Fruit fly (Drosophila melanogaster) whole organism, embryonic: Measurements from ENCODE around the gene timeout.
A peak's percentile ranks its signal among the peaks of the same experiment; 100 is the strongest.

ENCODE experiments used
- Atf6 ChIP-seq: fragments of 200-800 bp; sonication (Bioruptor generic); IDR thresholded peaks from 2 replicates; pipeline ENCODE4 v1.3.6; 2022; ENCODE audit warnings: missing biosample characterization, missing genetic modification characterization
- CG11695 ChIP-seq: fragments of 200-800 bp; sonication (Bioruptor generic); IDR thresholded peaks from 3 replicates; pipeline ENCODE4 v1.3.6; 2022; ENCODE audit warnings: missing biosample characterization, missing genetic modification characterization
- CG1233 ChIP-seq: fragments of 200-800 bp; sonication (Bioruptor generic); optimal IDR thresholded peaks from 4 replicates; lab custom pipeline; 2018; ENCODE audit warnings: missing biosample characterization, mild to moderate bottlenecking, missing genetic modification characterization
- CG13775 ChIP-seq: fragments of 200-800 bp; sonication (Bioruptor generic); optimal IDR thresholded peaks from 3 replicates; lab custom pipeline; 2017; ENCODE audit warnings: missing biosample characterization, mild to moderate bottlenecking, missing genetic modification characterization
- CG14441 ChIP-seq: fragments of 200-800 bp; sonication (Bioruptor generic); IDR thresholded peaks from 2 replicates; pipeline ENCODE4 v1.3.6; 2022; ENCODE audit warnings: missing biosample characterization, missing genetic modification characterization
- CG17186 ChIP-seq: fragments of 200-800 bp; sonication (Bioruptor generic); optimal IDR thresholded peaks from 3 replicates; lab custom pipeline; 2017; ENCODE audit warnings: missing biosample characterization, missing genetic modification reagents, missing genetic modification characterization
- CG18011 ChIP-seq: fragments of 200-800 bp; sonication (Bioruptor generic); optimal IDR thresholded peaks from 2 replicates; lab custom pipeline; 2017; ENCODE audit warnings: missing biosample characterization, missing genetic modification characterization, mild to moderate bottlenecking, moderate library complexity, missing genotype
- CG3065 ChIP-seq: fragments of 200-800 bp; sonication (Bioruptor generic); optimal IDR thresholded peaks from 2 replicates; lab custom pipeline; 2016; ENCODE audit warnings: missing biosample characterization, missing genetic modification characterization
- CG3163 ChIP-seq: fragments of 200-800 bp; sonication (Bioruptor generic); optimal IDR thresholded peaks from 3 replicates; lab custom pipeline; 2016; ENCODE audit warnings: missing biosample characterization, missing genetic modification characterization
- CG3838 ChIP-seq: fragments of 200-800 bp; sonication (Bioruptor generic); optimal IDR thresholded peaks from 3 replicates; lab custom pipeline; 2016; ENCODE audit warnings: missing biosample characterization, missing genetic modification characterization
- CG3847 ChIP-seq: fragments of 200-800 bp; sonication (Bioruptor generic); IDR thresholded peaks from 2 replicates; pipeline ENCODE4 v1.3.6; 2022; ENCODE audit warnings: missing biosample characterization, missing genetic modification characterization
- CG3995 ChIP-seq: fragments of 200-800 bp; sonication (Bioruptor generic); optimal IDR thresholded peaks from 3 replicates; lab custom pipeline; 2016; ENCODE audit warnings: missing biosample characterization, missing genetic modification characterization
- CG42726 ChIP-seq: fragments of 200-800 bp; sonication (Bioruptor generic); IDR thresholded peaks from 2 replicates; pipeline ENCODE4 v1.3.6; 2022; ENCODE audit warnings: missing biosample characterization, missing genetic modification characterization; ENCODE audit not compliant: partially characterized antibody
- CG4707 ChIP-seq: fragments of 200-800 bp; sonication (Bioruptor generic); optimal IDR thresholded peaks from 2 replicates; lab custom pipeline; 2018; ENCODE audit warnings: missing biosample characterization, mild to moderate bottlenecking, missing genetic modification characterization, moderate library complexity
- CG5245 ChIP-seq: fragments of 200-800 bp; sonication (Bioruptor generic); optimal IDR thresholded peaks from 3 replicates; lab custom pipeline; 2016; ENCODE audit warnings: missing biosample characterization, missing genetic modification characterization
- CG6854 ChIP-seq: fragments of 200-800 bp; sonication (Bioruptor generic); optimal IDR thresholded peaks from 3 replicates; lab custom pipeline; 2017; ENCODE audit warnings: missing biosample characterization, mild to moderate bottlenecking, missing genetic modification characterization
- CG7745 ChIP-seq: fragments of 200-800 bp; sonication (Bioruptor generic); optimal IDR thresholded peaks from 2 replicates; lab custom pipeline; 2018; ENCODE audit warnings: missing biosample characterization, mild to moderate bottlenecking, missing genetic modification characterization, moderate library complexity
- Chrac-16 ChIP-seq: fragments of 200-800 bp; sonication (Bioruptor generic); optimal IDR thresholded peaks from 3 replicates; lab custom pipeline; 2016; ENCODE audit warnings: missing biosample characterization, missing genetic modification characterization
- D ChIP-seq, 2 experiments: fragments of 200-800 bp in 1 of 2; fragments of >200 bp in 1 of 2; sonication (Bioruptor generic) in 1 of 2; optimal IDR thresholded peaks; 2 replicates in 1 of 2; 3 replicates in 1 of 2; lab custom pipeline; 2017; ENCODE audit warnings: mild to moderate bottlenecking in 1 of 2, missing biosample characterization in 1 of 2, missing genetic modification characterization in 1 of 2, missing genetic modification reagents in 1 of 2
- Deaf1 ChIP-seq: fragments of 200-800 bp; optimal IDR thresholded peaks from 3 replicates; lab custom pipeline; 2019; ENCODE audit warnings: missing biosample characterization, mild to moderate bottlenecking, missing genetic modification characterization, moderate library complexity
- E2f1 ChIP-seq: fragments of 200-800 bp; sonication (Bioruptor generic); IDR thresholded peaks from 2 replicates; pipeline ENCODE4 v1.3.6; 2022; ENCODE audit warnings: missing biosample characterization, missing genetic modification characterization
- Ets65A ChIP-seq: fragments of 200-800 bp; sonication (Bioruptor generic); peaks from one replicate; lab custom pipeline; 2016; ENCODE audit warnings: missing biosample characterization, missing genetic modification characterization
- Hmx ChIP-seq: fragments of 200-800 bp; sonication (Bioruptor generic); optimal IDR thresholded peaks from 2 replicates; lab custom pipeline; 2016; ENCODE audit warnings: missing biosample characterization, missing genetic modification characterization
- Jarid2 ChIP-seq: fragments of 200-800 bp; sonication (Bioruptor generic); optimal IDR thresholded peaks from 3 replicates; lab custom pipeline; 2017; ENCODE audit warnings: mild to moderate bottlenecking, missing biosample characterization, missing genetic modification reagents, missing genetic modification characterization
- MTF-1 ChIP-seq: fragments of 200-800 bp; sonication (Bioruptor generic); optimal IDR thresholded peaks from 2 replicates; lab custom pipeline; 2018; ENCODE audit warnings: missing biosample characterization, mild to moderate bottlenecking, missing genetic modification characterization, borderline replicate concordance
- Max ChIP-seq: fragments of 200-800 bp; sonication (Bioruptor generic); optimal IDR thresholded peaks from 2 replicates; lab custom pipeline; 2016; ENCODE audit warnings: missing biosample characterization, mild to moderate bottlenecking, missing genetic modification characterization
- Optix ChIP-seq: fragments of 200-800 bp; sonication (Bioruptor generic); IDR thresholded peaks from 3 replicates; pipeline ENCODE4 v1.3.6; 2022; ENCODE audit warnings: missing biosample characterization, missing genetic modification characterization
- Pdp1 ChIP-seq, 2 experiments: fragments of 200-800 bp; sonication (Bioruptor generic); optimal IDR thresholded peaks; 3 replicates each; lab custom pipeline; 2016; ENCODE audit warnings: missing biosample characterization in 2 of 2, missing genetic modification characterization in 2 of 2, mild to moderate bottlenecking in 1 of 2, moderate library complexity in 1 of 2
- Ravus ChIP-seq: fragments of 200-800 bp; sonication (Bioruptor generic); IDR thresholded peaks from 2 replicates; pipeline ENCODE4 v1.3.6; 2022; ENCODE audit warnings: missing biosample characterization, missing genetic modification characterization
- Spps ChIP-seq: fragments of 200-800 bp; sonication (Bioruptor generic); optimal IDR thresholded peaks from 2 replicates; lab custom pipeline; 2018; ENCODE audit warnings: missing biosample characterization, mild to moderate bottlenecking, missing genetic modification characterization
- abd-A ChIP-seq: fragments of 200-800 bp; sonication (Bioruptor generic); optimal IDR thresholded peaks from 3 replicates; lab custom pipeline; 2019; ENCODE audit warnings: missing biosample characterization, mild to moderate bottlenecking, missing genetic modification characterization, moderate library complexity
- amos ChIP-seq: fragments of 200-800 bp; sonication (Bioruptor generic); IDR thresholded peaks from 2 replicates; pipeline ENCODE4 v1.3.6; 2022; ENCODE audit warnings: missing biosample characterization, missing genetic modification characterization; ENCODE audit not compliant: partially characterized antibody
- aop ChIP-seq: fragments of 200-800 bp; sonication (Bioruptor generic); IDR thresholded peaks from 2 replicates; pipeline ENCODE4 v1.3.6; 2022; ENCODE audit warnings: missing biosample characterization, missing genetic modification characterization
- az2 ChIP-seq: fragments of 200-800 bp; sonication (Bioruptor generic); optimal IDR thresholded peaks from 3 replicates; lab custom pipeline; 2016; ENCODE audit warnings: missing biosample characterization, missing genetic modification characterization
- bbx ChIP-seq: fragments of 200-800 bp; sonication (Bioruptor generic); IDR thresholded peaks from 2 replicates; pipeline ENCODE4 v1.3.6; 2022; ENCODE audit warnings: missing biosample characterization, missing genetic modification characterization; ENCODE audit not compliant: partially characterized antibody
- cad ChIP-seq: fragments of >200 bp; optimal IDR thresholded peaks from 2 replicates; lab custom pipeline; 2017; ENCODE audit warnings: missing biosample characterization, missing genetic modification characterization
- caup ChIP-seq: fragments of 200-800 bp; sonication (Bioruptor generic); optimal IDR thresholded peaks from 3 replicates; lab custom pipeline; 2017; ENCODE audit warnings: missing biosample characterization, mild to moderate bottlenecking, missing genetic modification characterization, moderate library complexity; ENCODE audit not compliant: severe bottlenecking
- chinmo ChIP-seq: fragments of 200-800 bp; sonication (Bioruptor generic); IDR thresholded peaks from 4 replicates; pipeline ENCODE4 v1.3.6; 2022; ENCODE audit warnings: missing biosample characterization, missing genetic modification characterization; ENCODE audit not compliant: partially characterized antibody
- croc ChIP-seq: fragments of 200-800 bp; sonication (Bioruptor generic); conservative IDR thresholded peaks from 3 replicates; pipeline ENCODE4 v1.3.6; 2022; ENCODE audit warnings: missing biosample characterization, missing genetic modification characterization
- dmrt11E ChIP-seq: fragments of 200-800 bp; sonication (Bioruptor generic); optimal IDR thresholded peaks from 3 replicates; lab custom pipeline; 2018; ENCODE audit warnings: missing biosample characterization, mild to moderate bottlenecking, missing genetic modification characterization, moderate library complexity
- eve ChIP-seq, 2 experiments: fragments of >200 bp; optimal IDR thresholded peaks; 2 replicates each; lab custom pipeline; 2017; ENCODE audit warnings: missing biosample characterization in 2 of 2, missing genetic modification characterization in 2 of 2
- ewg ChIP-seq: fragments of 200-800 bp; sonication (Bioruptor generic); optimal IDR thresholded peaks from 3 replicates; lab custom pipeline; 2017; ENCODE audit warnings: mild to moderate bottlenecking, missing biosample characterization, missing genetic modification reagents, missing genetic modification characterization
- lab ChIP-seq: fragments of 200-800 bp; sonication (Bioruptor generic); optimal IDR thresholded peaks from 3 replicates; lab custom pipeline; 2017; ENCODE audit warnings: missing biosample characterization, missing genetic modification characterization, mild to moderate bottlenecking, moderate library complexity, missing genetic modification reagents
- onecut ChIP-seq: fragments of 200-800 bp; sonication (Bioruptor generic); IDR thresholded peaks from 2 replicates; pipeline ENCODE4 v1.3.6; 2022; ENCODE audit warnings: missing biosample characterization, missing genetic modification characterization
- peb ChIP-seq: fragments of 200-800 bp; sonication (Bioruptor generic); IDR thresholded peaks from 2 replicates; pipeline ENCODE4 v1.3.6; 2022; ENCODE audit warnings: missing biosample characterization, missing genetic modification characterization
- rib ChIP-seq: fragments of 200-800 bp; sonication (Bioruptor generic); IDR thresholded peaks from 2 replicates; pipeline ENCODE4 v1.3.6; 2022; ENCODE audit warnings: missing biosample characterization, missing genetic modification characterization
- scrt ChIP-seq: fragments of 200-800 bp; sonication (Bioruptor generic); optimal IDR thresholded peaks from 2 replicates; lab custom pipeline; 2018; ENCODE audit warnings: missing biosample characterization, mild to moderate bottlenecking, missing genetic modification characterization, moderate library complexity
- sens ChIP-seq: fragments of 200-800 bp; sonication (Bioruptor generic); peaks from one replicate; lab custom pipeline; 2016; ENCODE audit warnings: missing biosample characterization, missing genetic modification characterization
- tll ChIP-seq, 2 experiments: fragments of 200-800 bp in 1 of 2; fragments of >200 bp in 1 of 2; sonication (Bioruptor generic) in 1 of 2; optimal IDR thresholded peaks; 2 replicates each; lab custom pipeline; 2017 to 2019; ENCODE audit warnings: missing biosample characterization in 2 of 2, missing genetic modification characterization in 2 of 2, mild to moderate bottlenecking in 1 of 2, moderate library complexity in 1 of 2
- unc-4 ChIP-seq: fragments of 200-800 bp; sonication (Bioruptor generic); IDR thresholded peaks from 2 replicates; pipeline ENCODE4 v1.3.6; 2022; ENCODE audit warnings: missing biosample characterization, missing genetic modification characterization; ENCODE audit not compliant: partially characterized antibody

Gene timeout

DNA sequence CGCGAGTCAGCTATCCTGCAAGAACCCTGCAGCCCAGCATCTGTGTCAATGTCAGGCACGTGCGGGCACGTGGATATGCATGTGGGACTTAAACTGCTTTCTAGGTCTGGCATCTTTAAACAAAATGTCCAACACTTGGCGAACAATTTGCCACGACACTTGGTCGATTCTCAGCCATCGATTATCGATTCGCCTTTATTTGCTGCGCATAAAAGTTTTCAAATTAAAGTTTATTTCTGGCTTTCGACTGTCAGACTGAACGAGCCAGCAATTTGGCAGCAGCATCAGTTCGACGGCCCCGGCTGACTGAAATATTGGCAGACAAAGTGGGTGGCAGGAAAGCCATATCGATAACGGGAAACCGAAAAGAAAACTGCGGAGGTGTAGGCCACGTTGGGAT is 49.7 kb downstream of the timeout start:
- TF ChIP-seq D (optimal IDR thresholded peaks at IDR 0.05; lab: Kevin White, UChicago) = no peak
- TF ChIP-seq D (GFP tag; optimal IDR thresholded peaks at IDR 0.05; lab: Kevin White, UChicago) = no peak
- peak; percentile 56 for TF ChIP-seq onecut (GFP tag; lab: Robert Waterston, UW)
- peak; percentile 61 for TF ChIP-seq Ets65A (GFP tag; lab: Kevin White, UChicago)
- no peak for TF ChIP-seq CG4707 (GFP tag; lab: Kevin White, UChicago)

DNA sequence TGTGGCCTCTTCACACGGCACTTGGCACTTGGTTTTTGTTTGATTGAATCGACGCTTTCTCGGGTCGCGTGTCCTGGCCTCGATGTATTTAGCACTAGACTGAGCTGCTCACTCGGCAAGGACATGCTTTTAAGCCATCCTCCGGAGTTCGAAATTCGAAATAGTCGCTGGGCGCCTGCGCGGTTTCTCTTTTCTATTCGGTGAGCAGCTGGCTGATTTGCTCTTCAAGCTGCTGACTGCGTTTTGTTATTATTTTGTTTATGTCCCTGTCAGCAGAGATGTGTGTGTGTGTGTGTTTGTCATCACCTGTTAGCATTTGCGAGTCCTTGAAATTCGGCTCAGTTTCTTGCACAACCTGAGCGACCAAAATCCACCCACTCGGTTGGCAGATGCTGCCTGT is 67.1 kb downstream of the timeout start, which contains the start of gene 2mit:
Gene 2mit (minus strand): TSS at position 101 of the 400 bp plus-strand sequence.
- TF ChIP-seq CG13775 (no peak), CG42726 (GFP tag; lab: Robert Waterston, UW) (0 out of 2 replicates have a peak, but pooled peaks have one; percentile 23), CG6854 (GFP tag; lab: Kevin White, UChicago) (no peak), sens (GFP tag; lab: Kevin White, UChicago) (peak; percentile 27), caup (no peak), CG3995 (GFP tag; lab: Kevin White, UChicago) (no peak), rib (no peak), unc-4 (GFP tag; lab: Robert Waterston, UW) (no peak), aop (no peak), CG5245 (no peak), Jarid2 (GFP tag; lab: Kevin White, UChicago) (peak; percentile 42), peb (no peak), CG18011 (GFP tag; lab: Kevin White, UChicago) (peak; percentile 34), scrt (GFP tag; lab: Kevin White, UChicago) (peak; percentile 72), chinmo (GFP tag; lab: Robert Waterston, UW) (0 out of 4 replicates have a peak, but pooled peaks have one; percentile 39), CG14441 (no peak), Optix (GFP tag; lab: Robert Waterston, UW) (no peak), abd-A (tag; lab: Kevin White, UChicago) (peak; percentile 1), ewg (peak; percentile 83), az2 (GFP tag; lab: Kevin White, UChicago) (no peak), CG3163 (GFP tag; lab: Kevin White, UChicago) (peak; percentile 15), Ravus (GFP tag; lab: Robert Waterston, UW) (no peak), eve (GFP tag; optimal IDR thresholded peaks at IDR 0.05; lab: Kevin White, UChicago) (no peak), tll (GFP tag; optimal IDR thresholded peaks at IDR 0.05; lab: Kevin White, UChicago) (no peak), CG1233 (no peak), bbx (GFP tag; lab: Robert Waterston, UW) (no peak), amos (no peak), CG11695 (GFP tag; lab: Robert Waterston, UW) (no peak), CG3838 (GFP tag; lab: Kevin White, UChicago) (no peak), croc (GFP tag; lab: Robert Waterston, UW) (no peak), Spps (no peak), CG3847 (no peak)

DNA sequence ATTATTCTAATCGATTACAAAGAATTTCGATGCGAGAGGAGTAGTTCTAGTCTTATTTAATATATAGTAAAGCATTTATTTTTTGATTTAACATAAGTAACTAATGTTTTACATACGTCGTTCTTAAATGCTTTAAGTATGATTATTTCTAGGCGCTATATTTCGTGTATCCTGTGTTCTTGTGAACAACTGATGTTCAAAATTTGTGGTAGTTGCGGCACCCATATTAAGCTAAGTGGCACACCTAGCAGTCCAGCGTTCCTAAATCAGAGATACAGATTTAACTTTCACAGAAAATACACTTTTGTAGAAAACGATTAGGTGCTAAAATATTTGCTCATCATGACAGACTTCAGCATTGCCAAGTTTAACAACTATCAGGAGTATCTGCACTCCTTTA is 92.6 kb downstream of the timeout start, which contains the start of gene CG8138:
Gene CG8138 (plus strand): TSS at position 301 of the 400 bp plus-strand sequence.
- TF ChIP-seq dmrt11E = no peak
- TF ChIP-seq Atf6 = no peak
- TF ChIP-seq D (optimal IDR thresholded peaks at IDR 0.05; lab: Kevin White, UChicago) = no peak
- TF ChIP-seq D (GFP tag; optimal IDR thresholded peaks at IDR 0.05; lab: Kevin White, UChicago) = no peak
- no peak for TF ChIP-seq Pdp1 (GFP tag; optimal IDR thresholded peaks at IDR 0.05; lab: Kevin White, UChicago)
- no peak for TF ChIP-seq cad
- TF ChIP-seq CG17186 (GFP tag; lab: Kevin White, UChicago) = no peak
- no peak for TF ChIP-seq CG3065 (GFP tag; lab: Kevin White, UChicago)
- no peak for TF ChIP-seq E2f1 (GFP tag; lab: Robert Waterston, UW)
- TF ChIP-seq Max (GFP tag; lab: Kevin White, UChicago) = no peak
- TF ChIP-seq CG7745 (tag; lab: Kevin White, UChicago) = no peak
- no peak for TF ChIP-seq Hmx (GFP tag; lab: Kevin White, UChicago)
- no peak for TF ChIP-seq Deaf1
- TF ChIP-seq MTF-1 (GFP tag; lab: Kevin White, UChicago) = no peak
- no peak for TF ChIP-seq Chrac-16 (GFP tag; lab: Kevin White, UChicago)
- no peak for TF ChIP-seq lab (GFP tag; lab: Kevin White, UChicago)
